Worm (Caenorhabditis elegans): ENCODE results near the gene R10E8.5.

- no peak for TF ChIP-seq dmd-4 (tag; optimal IDR thresholded peaks at IDR 0.05; ENCODE audit: borderline replicate concordance)
- TF ChIP-seq che-1 (tag; optimal IDR thresholded peaks at IDR 0.05) = no peak
- TF ChIP-seq rnt-1 (tag; optimal IDR thresholded peaks at IDR 0.05) = no peak
Measured at ce11 chrV:18269885-18270284, 15.3 kb downstream of the R10E8.5 start, which contains the start of gene skr-6.

All from whole organism, late embryonic.